Fruit fly (Drosophila melanogaster) whole organism, wandering third instar larva: ENCODE data around the gene CG43182.

Experiments used
- dsf ChIP-seq: sonication (Bioruptor generic); optimal IDR thresholded peaks from 2 replicates; lab custom pipeline; 2016; ENCODE audit warnings: missing biosample characterization, missing genetic modification characterization, borderline replicate concordance
- fru ChIP-seq: fragments of 200-800 bp; sonication (Bioruptor generic); optimal IDR thresholded peaks from 3 replicates; lab custom pipeline; 2016; ENCODE audit warnings: missing biosample characterization, mild to moderate bottlenecking, missing genetic modification characterization
- h ChIP-seq: fragments of 200-800 bp; sonication (Bioruptor generic); optimal IDR thresholded peaks from 3 replicates; lab custom pipeline; 2016; ENCODE audit warnings: missing biosample characterization, mild to moderate bottlenecking, missing genetic modification characterization
- psq ChIP-seq: fragments of 200-800 bp; sonication (Bioruptor generic); optimal IDR thresholded peaks from 3 replicates; lab custom pipeline; 2017; ENCODE audit warnings: missing biosample characterization, mild to moderate bottlenecking, missing genetic modification characterization, moderate library complexity
- usp ChIP-seq: fragments of >200 bp; optimal IDR thresholded peaks from 2 replicates; lab custom pipeline; 2017; ENCODE audit warnings: missing biosample characterization, missing genetic modification characterization

DNA sequence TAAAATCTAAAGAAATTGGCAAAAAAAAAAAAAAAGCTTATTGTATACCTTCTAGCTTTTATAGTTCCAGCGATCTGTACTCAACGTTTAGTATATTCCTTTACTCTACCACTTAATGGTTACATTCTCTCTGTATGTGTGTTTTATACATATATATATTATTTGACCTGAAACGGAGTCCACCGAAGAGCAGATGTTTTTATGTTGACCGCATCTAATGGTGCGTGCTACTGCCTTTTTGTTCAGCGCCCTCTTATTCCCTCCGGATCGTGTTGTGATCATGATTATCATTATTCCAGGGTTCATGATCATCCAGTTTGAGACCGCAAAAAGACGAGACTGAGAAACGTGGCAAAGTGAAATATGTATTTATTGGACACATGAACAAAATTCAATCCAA, 39.4 kb downstream of the CG43182 start:
- TF ChIP-seq fru (GFP tag; lab: Kevin White, UChicago) (no peak), usp (no peak), dsf (GFP tag; lab: Kevin White, UChicago) (no peak), h (no peak), psq (GFP tag; lab: Kevin White, UChicago) (no peak)
